Worm (Caenorhabditis elegans) whole organism, late embryonic: ENCODE measurements around the gene C09F12.3.

ENCODE experiments used
- elt-2 ChIP-seq: sonication (generic microtip); optimal IDR thresholded peaks from 2 replicates; lab custom pipeline; 2016; ENCODE audit warnings: missing genetic modification reagents, missing genetic modification characterization, missing compliant biosample characterization
- ets-4 ChIP-seq: sonication (generic microtip); optimal IDR thresholded peaks from 2 replicates; lab custom pipeline; 2016; ENCODE audit warnings: missing genetic modification characterization, missing compliant biosample characterization

DNA sequence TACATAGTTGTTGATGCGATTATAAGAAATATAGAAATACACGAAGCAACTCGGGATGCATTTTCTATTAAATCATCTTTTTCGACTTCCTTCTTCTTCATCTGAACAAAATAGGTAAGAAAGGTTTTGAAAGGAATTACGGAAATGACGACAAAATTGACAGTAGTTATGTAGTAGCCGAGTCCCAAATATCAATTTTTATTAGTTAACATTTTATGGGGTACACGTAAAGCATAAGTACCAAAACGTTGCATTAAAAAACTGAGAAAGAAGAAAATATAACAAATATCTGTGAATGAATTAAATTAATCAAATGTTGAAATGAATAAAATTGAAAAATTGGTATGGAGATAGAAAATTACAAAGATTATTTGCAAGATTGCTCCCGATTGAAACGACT lies 40.9 kb downstream of the C09F12.3 start, which contains the start of gene col-177:
- TF ChIP-seq elt-2 = no peak
- no peak for TF ChIP-seq ets-4 (tag; lab: Kevin White, UChicago)
